Worm (Caenorhabditis elegans) whole organism, L4 larva: Measurements from ENCODE around the gene Y57A10A.5.

ENCODE experiments used
- D1046.2 ChIP-seq: fragments of 200-800 bp; sonication (Bioruptor generic); IDR thresholded peaks from 2 replicates; pipeline ENCODE4 v1.3.6; 2022; ENCODE audit warnings: missing genetic modification characterization, missing compliant biosample characterization
- Y105C5A.15 ChIP-seq: fragments of 200-800 bp; sonication (Bioruptor generic); IDR thresholded peaks from 2 replicates; pipeline ENCODE4 v1.3.6; 2022; ENCODE audit warnings: missing genetic modification characterization, missing compliant biosample characterization
- Y48G9A.11 ChIP-seq: fragments of 200-800 bp; sonication (Bioruptor generic); IDR thresholded peaks from 2 replicates; pipeline ENCODE4 v1.3.6; 2022; ENCODE audit warnings: missing genetic modification reagents, missing genetic modification characterization, missing compliant biosample characterization
- ZK337.2 ChIP-seq: fragments of 200-800 bp; sonication (Bioruptor generic); IDR thresholded peaks from 2 replicates; pipeline ENCODE4 v1.3.6; 2022; ENCODE audit warnings: missing genetic modification reagents, missing genetic modification characterization, missing compliant biosample characterization
- aha-1 ChIP-seq: fragments of 150-350 bp; peaks from one replicate; lab custom pipeline; 2014; ENCODE audit warnings: missing biosample characterization, missing genetic modification characterization
- arid-1 ChIP-seq: fragments of 200-800 bp; sonication (Bioruptor generic); conservative IDR thresholded peaks from 2 replicates; pipeline ENCODE4 v1.3.6; 2022; ENCODE audit warnings: missing genetic modification reagents, missing genetic modification characterization, missing compliant biosample characterization
- ceh-28 ChIP-seq: fragments of 150-350 bp; optimal IDR thresholded peaks from 2 replicates; lab custom pipeline; 2014; ENCODE audit warnings: missing biosample characterization, missing genetic modification reagents, missing genetic modification characterization
- ceh-32 ChIP-seq: sonication (generic microtip); optimal IDR thresholded peaks from 2 replicates; lab custom pipeline; 2016; ENCODE audit warnings: mild to moderate bottlenecking, missing genetic modification characterization, missing compliant biosample characterization; ENCODE audit not compliant: poor library complexity
- ceh-82 ChIP-seq: sonication (generic microtip); optimal IDR thresholded peaks from 2 replicates; lab custom pipeline; 2017; ENCODE audit warnings: missing biosample characterization, missing genetic modification characterization
- ces-1 ChIP-seq: fragments of 150-350 bp; sonication (generic microtip); optimal IDR thresholded peaks from 4 replicates; lab custom pipeline; 2014; ENCODE audit warnings: missing biosample characterization, missing genetic modification reagents, missing genetic modification characterization
- ctbp-1 ChIP-seq: fragments of 200-800 bp; sonication (Bioruptor generic); IDR thresholded peaks from 2 replicates; pipeline ENCODE4 v1.3.6; 2022; ENCODE audit warnings: missing genetic modification reagents, missing genetic modification characterization, missing compliant biosample characterization
- daf-8 ChIP-seq: fragments of 200-800 bp; sonication (Bioruptor generic); IDR thresholded peaks from 2 replicates; pipeline ENCODE4 v1.3.6; 2022; ENCODE audit warnings: missing genetic modification characterization, missing compliant biosample characterization
- dmd-9 ChIP-seq: fragments of 200-800 bp; sonication (Bioruptor generic); IDR thresholded peaks from 2 replicates; pipeline ENCODE4 v1.3.6; 2022; ENCODE audit warnings: missing genetic modification reagents, missing genetic modification characterization, missing compliant biosample characterization
- dve-1 ChIP-seq: sonication (generic microtip); optimal IDR thresholded peaks from 2 replicates; lab custom pipeline; 2017; ENCODE audit warnings: antibody characterized with exemption, mild to moderate bottlenecking, missing genetic modification characterization, missing compliant biosample characterization; ENCODE audit not compliant: insufficient read depth
- egl-27 ChIP-seq: sonication (generic microtip); optimal IDR thresholded peaks from 3 replicates; lab custom pipeline; 2017; ENCODE audit warnings: missing biosample characterization, missing genetic modification reagents, missing genetic modification characterization
- fos-1 ChIP-seq: fragments of 150-350 bp; optimal IDR thresholded peaks from 2 replicates; lab custom pipeline; 2014; ENCODE audit warnings: missing biosample characterization, missing genetic modification characterization
- hif-1 ChIP-seq, 2 experiments: sonication (generic microtip); optimal IDR thresholded peaks; 2 replicates each; lab custom pipeline; 2016 to 2017; ENCODE audit warnings: missing compliant biosample characterization in 2 of 2, missing genetic modification characterization in 2 of 2, missing genetic modification reagents in 2 of 2, missing genotype in 2 of 2, mild to moderate bottlenecking in 1 of 2
- hlh-11 ChIP-seq: fragments of 200-800 bp; sonication (Bioruptor generic); optimal IDR thresholded peaks from 2 replicates; lab custom pipeline; 2018; ENCODE audit warnings: mild to moderate bottlenecking, missing genetic modification characterization, missing compliant biosample characterization
- hlh-30 ChIP-seq: sonication (generic microtip); optimal IDR thresholded peaks from 2 replicates; lab custom pipeline; 2017; ENCODE audit warnings: antibody characterized with exemption, mild to moderate bottlenecking, missing genetic modification characterization, missing compliant biosample characterization; ENCODE audit not compliant: insufficient read depth
- lin-15B ChIP-seq: fragments of 150-350 bp; sonication (generic microtip); optimal IDR thresholded peaks from 3 replicates; lab custom pipeline; 2014; ENCODE audit warnings: missing biosample characterization, missing genetic modification characterization
- lin-29 ChIP-seq: fragments of 200-800 bp; sonication (Bioruptor generic); IDR thresholded peaks from 2 replicates; pipeline ENCODE4 v1.3.6; 2022; ENCODE audit warnings: missing genetic modification reagents, missing genetic modification characterization, missing compliant biosample characterization
- lin-39 ChIP-seq: fragments of 150-350 bp; optimal IDR thresholded peaks from 2 replicates; lab custom pipeline; 2014; ENCODE audit warnings: missing biosample characterization, missing genetic modification reagents, missing genetic modification characterization
- lsy-2 ChIP-seq, 2 experiments: fragments of 150-350 bp in 1 of 2; sonication (generic microtip) in 1 of 2; optimal IDR thresholded peaks; 2 replicates each; lab custom pipeline; 2014 to 2017; ENCODE audit warnings: missing biosample characterization in 2 of 2, missing genetic modification characterization in 2 of 2
- mdt-29 ChIP-seq: fragments of 200-800 bp; sonication (Bioruptor generic); IDR thresholded peaks from 2 replicates; pipeline ENCODE4 v1.3.6; 2022; ENCODE audit warnings: missing genetic modification reagents, missing genetic modification characterization, missing compliant biosample characterization
- mes-2 ChIP-seq: sonication (generic microtip); optimal IDR thresholded peaks from 2 replicates; lab custom pipeline; 2016; ENCODE audit warnings: missing genotype, mild to moderate bottlenecking, missing genetic modification characterization, missing compliant biosample characterization; ENCODE audit not compliant: poor library complexity, severe bottlenecking
- mxl-3 ChIP-seq: fragments of 200-800 bp; sonication (Bioruptor generic); optimal IDR thresholded peaks from 2 replicates; lab custom pipeline; 2018; ENCODE audit warnings: mild to moderate bottlenecking, missing genetic modification characterization, missing compliant biosample characterization
- nhr-11 ChIP-seq: fragments of 150-350 bp; optimal IDR thresholded peaks from 2 replicates; lab custom pipeline; 2014; ENCODE audit warnings: missing biosample characterization, missing genetic modification characterization
- nhr-237 ChIP-seq: sonication (generic microtip); optimal IDR thresholded peaks from 2 replicates; lab custom pipeline; 2017; ENCODE audit warnings: missing biosample characterization, missing genetic modification characterization
- nhr-25 ChIP-seq: sonication (generic microtip); optimal IDR thresholded peaks from 2 replicates; lab custom pipeline; 2017; ENCODE audit warnings: missing genetic modification characterization, mild to moderate bottlenecking, missing compliant biosample characterization, antibody characterized with exemption, moderate library complexity, borderline replicate concordance; ENCODE audit not compliant: insufficient read depth
- nhr-41 ChIP-seq: fragments of 200-800 bp; sonication (Bioruptor generic); IDR thresholded peaks from 2 replicates; pipeline ENCODE4 v1.3.6; 2022; ENCODE audit warnings: missing genetic modification reagents, missing genetic modification characterization, missing compliant biosample characterization
- nhr-76 ChIP-seq: fragments of 150-350 bp; optimal IDR thresholded peaks from 2 replicates; lab custom pipeline; 2014; ENCODE audit warnings: missing biosample characterization, missing genetic modification characterization
- saeg-2 ChIP-seq: fragments of 200-800 bp; sonication (Bioruptor generic); IDR thresholded peaks from 2 replicates; pipeline ENCODE4 v1.3.6; 2022; ENCODE audit warnings: missing genetic modification reagents, missing genetic modification characterization, missing compliant biosample characterization
- snpc-4 ChIP-seq: fragments of 150-350 bp; optimal IDR thresholded peaks from 2 replicates; lab custom pipeline; 2014; ENCODE audit warnings: missing biosample characterization, missing genetic modification characterization
- spr-1 ChIP-seq: sonication (generic microtip); optimal IDR thresholded peaks from 2 replicates; lab custom pipeline; 2016; ENCODE audit warnings: mild to moderate bottlenecking, missing genetic modification characterization, missing compliant biosample characterization
- tra-1 ChIP-seq: fragments of 200-800 bp; sonication (Bioruptor generic); IDR thresholded peaks from 2 replicates; pipeline ENCODE4 v1.3.6; 2022; ENCODE audit warnings: missing genetic modification reagents, missing genetic modification characterization, missing compliant biosample characterization
- unc-62 ChIP-seq, 3 experiments: fragments of 150-350 bp in 1 of 3; sonication (generic microtip); optimal IDR thresholded peaks in 2 of 3; peaks in 1 of 3; 1 replicate in 1 of 3; 2 replicates in 2 of 3; lab custom pipeline; 2014 to 2017; ENCODE audit warnings: missing biosample characterization in 3 of 3, missing genetic modification characterization in 3 of 3, missing genetic modification reagents in 3 of 3, missing genotype in 1 of 3
- zfp-2 ChIP-seq: sonication (generic microtip); optimal IDR thresholded peaks from 2 replicates; lab custom pipeline; 2016; ENCODE audit warnings: mild to moderate bottlenecking, missing genetic modification characterization, missing compliant biosample characterization

Y57A10A.5 gene

DNA sequence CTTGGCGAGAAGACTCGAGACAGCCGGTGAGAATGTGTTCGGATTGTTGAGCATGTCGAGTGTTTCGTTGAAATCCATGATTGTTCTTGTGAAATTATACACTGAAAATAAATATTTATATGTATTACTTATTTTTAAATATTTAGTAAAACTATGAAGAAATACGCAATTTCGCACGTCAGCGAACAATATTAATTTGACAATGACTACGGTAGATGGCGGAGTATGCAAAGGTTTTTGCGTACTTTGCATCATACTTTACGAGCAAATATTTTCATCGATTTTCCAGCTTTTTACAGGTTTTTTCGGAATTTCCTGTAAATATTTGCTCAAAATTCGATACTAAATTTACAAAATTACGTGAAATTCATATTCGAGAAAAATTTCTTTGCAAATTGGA is 23.4 kb upstream of the Y57A10A.5 start, which contains the start of gene set-24:
TSS of gene set-24 (minus strand) at position 101 of the 400 bp plus-strand sequence.
- TF ChIP-seq ctbp-1 (GFP tag; lab: Robert Waterston, UW): no peak
- TF ChIP-seq ceh-28: no peak
- no peak for TF ChIP-seq lsy-2 (tag; optimal IDR thresholded peaks at IDR 0.05; lab: Kevin White, UChicago)
- TF ChIP-seq nhr-76 (tag; lab: Kevin White, UChicago): no peak
- TF ChIP-seq Y105C5A.15 (GFP tag; lab: Robert Waterston, UW): no peak
- no peak for TF ChIP-seq spr-1 (tag; lab: Kevin White, UChicago)
- no peak for TF ChIP-seq dmd-9 (GFP tag; lab: Robert Waterston, UW)
- TF ChIP-seq D1046.2 (GFP tag; lab: Robert Waterston, UW): no peak
- TF ChIP-seq ceh-32: no peak
- TF ChIP-seq hlh-30 (tag; lab: Kevin White, UChicago): no peak
- TF ChIP-seq mxl-3 (GFP tag; lab: Kevin White, UChicago): no peak
- TF ChIP-seq egl-27 (tag; lab: Kevin White, UChicago): no peak
- no peak for TF ChIP-seq zfp-2 (tag; lab: Kevin White, UChicago)
- no peak for TF ChIP-seq hlh-11 (tag; lab: Kevin White, UChicago)
- no peak for TF ChIP-seq nhr-237 (tag; lab: Kevin White, UChicago)
- no peak for TF ChIP-seq lin-15B
- TF ChIP-seq ceh-82 (tag; lab: Kevin White, UChicago): no peak
- TF ChIP-seq unc-62 (GFP tag; optimal IDR thresholded peaks at IDR 0.05 in 1 of 2; lab: Kevin White, UChicago): no peak
- no peak for TF ChIP-seq unc-62 (tag; optimal IDR thresholded peaks at IDR 0.05; lab: Kevin White, UChicago)
- no peak for TF ChIP-seq tra-1 (GFP tag; lab: Robert Waterston, UW)

DNA sequence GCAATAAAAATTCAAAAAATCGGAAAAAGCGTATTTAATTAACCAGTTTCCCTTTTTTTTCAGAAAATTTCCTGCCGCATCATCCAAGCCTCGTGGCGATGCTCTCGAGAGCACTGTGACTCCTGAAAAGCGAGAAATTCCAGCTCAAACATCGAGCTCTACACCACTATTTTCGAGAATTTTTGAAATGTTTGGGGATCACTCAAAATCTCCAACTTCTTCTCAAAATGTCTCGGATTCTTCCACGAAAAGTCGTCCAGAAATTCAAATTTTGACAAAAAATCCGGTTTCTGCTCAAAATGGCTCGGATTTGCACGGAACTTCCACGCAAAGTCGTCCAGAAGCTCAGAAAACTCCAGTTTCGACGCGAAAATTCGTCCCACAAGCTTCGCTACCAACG is 16.3 kb upstream of the Y57A10A.5 start:
- TF ChIP-seq lin-39 (no peak), unc-62 (GFP tag; optimal IDR thresholded peaks at IDR 0.05 in 1 of 2; lab: Kevin White, UChicago) (peak in 1 of 2 experiments; percentile 93), unc-62 (tag; optimal IDR thresholded peaks at IDR 0.05; lab: Kevin White, UChicago) (no peak)

- TF ChIP-seq ceh-32 (no peak), Y48G9A.11 (GFP tag; lab: Robert Waterston, UW) (no peak), unc-62 (GFP tag; optimal IDR thresholded peaks at IDR 0.05 in 1 of 2; lab: Kevin White, UChicago) (peak in 1 of 2 experiments; percentile 53), unc-62 (tag; optimal IDR thresholded peaks at IDR 0.05; lab: Kevin White, UChicago) (no peak), dve-1 (no peak), mes-2 (tag; lab: Kevin White, UChicago) (no peak), zfp-2 (tag; lab: Kevin White, UChicago) (no peak), aha-1 (peak; percentile 73), hif-1 (tag; optimal IDR thresholded peaks at IDR 0.05; lab: Kevin White, UChicago) (no peak), nhr-25 (tag; lab: Kevin White, UChicago) (no peak), mdt-29 (GFP tag; lab: Robert Waterston, UW) (no peak), arid-1 (GFP tag; lab: Robert Waterston, UW) (no peak), daf-8 (GFP tag; lab: Robert Waterston, UW) (no peak), lin-29 (no peak), snpc-4 (tag; lab: Kevin White, UChicago) (no peak), fos-1 (tag; lab: Kevin White, UChicago) (no peak), ces-1 (GFP tag; lab: Kevin White, UChicago) (no peak), Y105C5A.15 (GFP tag; lab: Robert Waterston, UW) (no peak)
- TF ChIP-seq, all 104 proteins: peak for 2
Measured at ce11 chrII:12143558-12143957, 10.7 kb upstream of the Y57A10A.5 start.

DNA sequence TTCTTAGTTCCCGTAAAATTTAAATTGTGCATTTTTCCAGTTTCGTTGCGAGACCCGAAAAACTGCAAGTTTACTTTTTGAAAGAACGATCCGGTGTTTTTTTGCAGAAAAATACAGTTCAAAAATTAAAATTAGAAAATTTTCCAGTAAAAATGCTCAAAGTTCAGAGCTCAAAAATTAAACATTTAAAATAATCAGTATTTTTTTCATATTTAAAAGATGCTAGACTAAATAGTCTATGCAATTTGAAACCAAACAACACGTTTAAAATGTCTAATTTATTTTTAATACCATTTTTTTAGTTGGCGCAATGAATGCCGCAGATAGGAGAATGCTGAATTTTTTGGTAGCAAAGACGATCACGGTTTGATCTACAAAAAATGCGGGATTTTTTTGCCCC is 7.0 kb upstream of the Y57A10A.5 start, which contains the start of gene Y57A10A.2:
TSS of gene Y57A10A.2 (plus strand) at position 301 of the 400 bp plus-strand sequence.
- TF ChIP-seq ces-1 (GFP tag; lab: Kevin White, UChicago): no peak
- TF ChIP-seq ZK337.2 (GFP tag; lab: Robert Waterston, UW): no peak
- TF ChIP-seq nhr-11 (tag; lab: Kevin White, UChicago): no peak
- no peak for TF ChIP-seq ctbp-1 (GFP tag; lab: Robert Waterston, UW)
- TF ChIP-seq saeg-2 (GFP tag; lab: Robert Waterston, UW): no peak
- no peak for TF ChIP-seq nhr-41 (GFP tag; lab: Robert Waterston, UW)
- TF ChIP-seq, all 104 proteins: peak for 0
